Fruit fly (Drosophila melanogaster): Measurements from ENCODE around the gene Jasper.

- TF ChIP-seq h (GFP tag; optimal IDR thresholded peaks at IDR 0.05) (no peak), br (GFP tag; optimal IDR thresholded peaks at IDR 0.05) (no peak), tai (GFP tag; optimal IDR thresholded peaks at IDR 0.05) (no peak)
Measured at dm6 chr3R:30009173-30009572, 43.1 kb upstream of the Jasper start, which contains the start of gene CG7912.
